Worm (Caenorhabditis elegans) whole organism, L4 larva: ENCODE results near the gene kvs-2.

Experiments used
- F10B5.3 ChIP-seq: sonication (generic microtip); optimal IDR thresholded peaks from 2 replicates; lab custom pipeline; 2016; ENCODE audit warnings: mild to moderate bottlenecking, missing genetic modification characterization, missing compliant biosample characterization
- F26F4.8 ChIP-seq: fragments of 200-800 bp; sonication (Bioruptor generic); conservative IDR thresholded peaks from 2 replicates; pipeline ENCODE4 v1.3.6; 2022; ENCODE audit warnings: missing genetic modification characterization, missing compliant biosample characterization
- F44E2.7 ChIP-seq: fragments of 200-800 bp; sonication (Bioruptor generic); IDR thresholded peaks from 2 replicates; pipeline ENCODE4 v2.1.2; 2022; ENCODE audit warnings: missing genetic modification characterization, missing compliant biosample characterization
- F49E8.2 ChIP-seq: sonication (generic microtip); optimal IDR thresholded peaks from 2 replicates; lab custom pipeline; 2016; ENCODE audit warnings: missing compliant biosample characterization, mild to moderate bottlenecking, missing genetic modification characterization, borderline replicate concordance
- Y48G9A.11 ChIP-seq: fragments of 200-800 bp; sonication (Bioruptor generic); IDR thresholded peaks from 2 replicates; pipeline ENCODE4 v1.3.6; 2022; ENCODE audit warnings: missing genetic modification reagents, missing genetic modification characterization, missing compliant biosample characterization
- Y5F2A.4 ChIP-seq: fragments of 200-800 bp; sonication (Bioruptor generic); optimal IDR thresholded peaks from 2 replicates; lab custom pipeline; 2018; ENCODE audit warnings: mild to moderate bottlenecking, missing genetic modification characterization, missing compliant biosample characterization
- ZK337.2 ChIP-seq: fragments of 200-800 bp; sonication (Bioruptor generic); IDR thresholded peaks from 2 replicates; pipeline ENCODE4 v1.3.6; 2022; ENCODE audit warnings: missing genetic modification reagents, missing genetic modification characterization, missing compliant biosample characterization
- ZK546.5 ChIP-seq, 2 experiments: sonication (generic microtip); optimal IDR thresholded peaks; 2 replicates each; lab custom pipeline; 2017; ENCODE audit warnings: missing biosample characterization in 2 of 2, missing genetic modification characterization in 2 of 2
- aha-1 ChIP-seq: fragments of 150-350 bp; peaks from one replicate; lab custom pipeline; 2014; ENCODE audit warnings: missing biosample characterization, missing genetic modification characterization
- arid-1 ChIP-seq: fragments of 200-800 bp; sonication (Bioruptor generic); conservative IDR thresholded peaks from 2 replicates; pipeline ENCODE4 v1.3.6; 2022; ENCODE audit warnings: missing genetic modification reagents, missing genetic modification characterization, missing compliant biosample characterization
- attf-4 ChIP-seq: sonication (generic microtip); optimal IDR thresholded peaks from 3 replicates; lab custom pipeline; 2017; ENCODE audit warnings: missing biosample characterization, missing genetic modification characterization
- ceh-20 ChIP-seq: fragments of 200-800 bp; sonication (Bioruptor generic); IDR thresholded peaks from 2 replicates; pipeline ENCODE4 v1.3.6; 2022; ENCODE audit warnings: missing genetic modification reagents, missing genetic modification characterization, missing compliant biosample characterization
- ceh-28 ChIP-seq: fragments of 150-350 bp; optimal IDR thresholded peaks from 2 replicates; lab custom pipeline; 2014; ENCODE audit warnings: missing biosample characterization, missing genetic modification reagents, missing genetic modification characterization
- ceh-32 ChIP-seq: sonication (generic microtip); optimal IDR thresholded peaks from 2 replicates; lab custom pipeline; 2016; ENCODE audit warnings: mild to moderate bottlenecking, missing genetic modification characterization, missing compliant biosample characterization; ENCODE audit not compliant: poor library complexity
- ceh-44 ChIP-seq: fragments of 200-800 bp; sonication (Bioruptor generic); IDR thresholded peaks from 2 replicates; pipeline ENCODE4 v1.3.6; 2022; ENCODE audit warnings: missing genetic modification reagents, missing genetic modification characterization, missing compliant biosample characterization
- ctbp-1 ChIP-seq: fragments of 200-800 bp; sonication (Bioruptor generic); IDR thresholded peaks from 2 replicates; pipeline ENCODE4 v1.3.6; 2022; ENCODE audit warnings: missing genetic modification reagents, missing genetic modification characterization, missing compliant biosample characterization
- daf-12 ChIP-seq: fragments of 150-350 bp; optimal IDR thresholded peaks from 2 replicates; lab custom pipeline; 2014; ENCODE audit warnings: missing biosample characterization, missing genetic modification reagents, missing genetic modification characterization
- daf-8 ChIP-seq: fragments of 200-800 bp; sonication (Bioruptor generic); IDR thresholded peaks from 2 replicates; pipeline ENCODE4 v1.3.6; 2022; ENCODE audit warnings: missing genetic modification characterization, missing compliant biosample characterization
- dmd-6 ChIP-seq: fragments of 200-800 bp; sonication (Bioruptor generic); IDR thresholded peaks from 2 replicates; pipeline ENCODE4 v1.3.6; 2022; ENCODE audit warnings: missing genetic modification reagents, missing genetic modification characterization, missing compliant biosample characterization
- dmd-8 ChIP-seq: fragments of 200-800 bp; sonication (Bioruptor generic); IDR thresholded peaks from 2 replicates; pipeline ENCODE4 v1.3.6; 2022; ENCODE audit warnings: missing genetic modification characterization, missing compliant biosample characterization
- dpl-1 ChIP-seq: fragments of 150-350 bp; optimal IDR thresholded peaks from 2 replicates; lab custom pipeline; 2014; ENCODE audit warnings: missing biosample characterization, missing genetic modification reagents, missing genetic modification characterization
- duxl-1 ChIP-seq: sonication (generic microtip); optimal IDR thresholded peaks from 2 replicates; lab custom pipeline; 2016; ENCODE audit warnings: mild to moderate bottlenecking, missing genetic modification characterization, moderate library complexity, missing compliant biosample characterization; ENCODE audit not compliant: poor library complexity
- dve-1 ChIP-seq: sonication (generic microtip); optimal IDR thresholded peaks from 2 replicates; lab custom pipeline; 2017; ENCODE audit warnings: antibody characterized with exemption, mild to moderate bottlenecking, missing genetic modification characterization, missing compliant biosample characterization; ENCODE audit not compliant: insufficient read depth
- egl-27 ChIP-seq: sonication (generic microtip); optimal IDR thresholded peaks from 3 replicates; lab custom pipeline; 2017; ENCODE audit warnings: missing biosample characterization, missing genetic modification reagents, missing genetic modification characterization
- egl-43 ChIP-seq: fragments of 200-800 bp; sonication (Bioruptor generic); IDR thresholded peaks from 2 replicates; pipeline ENCODE4 v1.3.6; 2022; ENCODE audit warnings: missing genetic modification reagents, missing genetic modification characterization, missing compliant biosample characterization
- fkh-10 ChIP-seq: fragments of 150-350 bp; optimal IDR thresholded peaks from 2 replicates; lab custom pipeline; 2014; ENCODE audit warnings: missing biosample characterization, missing genetic modification reagents, missing genetic modification characterization
- fos-1 ChIP-seq: fragments of 150-350 bp; optimal IDR thresholded peaks from 2 replicates; lab custom pipeline; 2014; ENCODE audit warnings: missing biosample characterization, missing genetic modification characterization
- gei-8 ChIP-seq: fragments of 200-800 bp; sonication (Bioruptor generic); optimal IDR thresholded peaks from 2 replicates; lab custom pipeline; 2018; ENCODE audit warnings: mild to moderate bottlenecking, missing genetic modification characterization, missing compliant biosample characterization
- hlh-11 ChIP-seq: fragments of 200-800 bp; sonication (Bioruptor generic); optimal IDR thresholded peaks from 2 replicates; lab custom pipeline; 2018; ENCODE audit warnings: mild to moderate bottlenecking, missing genetic modification characterization, missing compliant biosample characterization
- lim-7 ChIP-seq: fragments of 200-800 bp; sonication (Bioruptor generic); IDR thresholded peaks from 2 replicates; pipeline ENCODE4 v1.3.6; 2022; ENCODE audit warnings: missing genetic modification characterization, missing compliant biosample characterization
- lin-29 ChIP-seq: fragments of 200-800 bp; sonication (Bioruptor generic); IDR thresholded peaks from 2 replicates; pipeline ENCODE4 v1.3.6; 2022; ENCODE audit warnings: missing genetic modification reagents, missing genetic modification characterization, missing compliant biosample characterization
- lin-39 ChIP-seq: fragments of 150-350 bp; optimal IDR thresholded peaks from 2 replicates; lab custom pipeline; 2014; ENCODE audit warnings: missing biosample characterization, missing genetic modification reagents, missing genetic modification characterization
- madf-9 ChIP-seq: fragments of 200-800 bp; sonication (Bioruptor generic); conservative IDR thresholded peaks from 2 replicates; pipeline ENCODE4 v1.3.6; 2022; ENCODE audit warnings: missing genetic modification reagents, missing genetic modification characterization, missing compliant biosample characterization
- mdt-29 ChIP-seq: fragments of 200-800 bp; sonication (Bioruptor generic); IDR thresholded peaks from 2 replicates; pipeline ENCODE4 v1.3.6; 2022; ENCODE audit warnings: missing genetic modification reagents, missing genetic modification characterization, missing compliant biosample characterization
- mep-1 ChIP-seq: fragments of 150-350 bp; sonication (generic microtip); optimal IDR thresholded peaks from 3 replicates; lab custom pipeline; 2014; ENCODE audit warnings: missing biosample characterization, missing genetic modification characterization
- mes-2 ChIP-seq: sonication (generic microtip); optimal IDR thresholded peaks from 2 replicates; lab custom pipeline; 2016; ENCODE audit warnings: missing genotype, mild to moderate bottlenecking, missing genetic modification characterization, missing compliant biosample characterization; ENCODE audit not compliant: poor library complexity, severe bottlenecking
- nhr-11 ChIP-seq: fragments of 150-350 bp; optimal IDR thresholded peaks from 2 replicates; lab custom pipeline; 2014; ENCODE audit warnings: missing biosample characterization, missing genetic modification characterization
- nhr-237 ChIP-seq: sonication (generic microtip); optimal IDR thresholded peaks from 2 replicates; lab custom pipeline; 2017; ENCODE audit warnings: missing biosample characterization, missing genetic modification characterization
- nhr-25 ChIP-seq: sonication (generic microtip); optimal IDR thresholded peaks from 2 replicates; lab custom pipeline; 2017; ENCODE audit warnings: missing genetic modification characterization, mild to moderate bottlenecking, missing compliant biosample characterization, antibody characterized with exemption, moderate library complexity, borderline replicate concordance; ENCODE audit not compliant: insufficient read depth
- nhr-41 ChIP-seq: fragments of 200-800 bp; sonication (Bioruptor generic); IDR thresholded peaks from 2 replicates; pipeline ENCODE4 v1.3.6; 2022; ENCODE audit warnings: missing genetic modification reagents, missing genetic modification characterization, missing compliant biosample characterization
- nhr-76 ChIP-seq: fragments of 150-350 bp; optimal IDR thresholded peaks from 2 replicates; lab custom pipeline; 2014; ENCODE audit warnings: missing biosample characterization, missing genetic modification characterization
- pha-4 ChIP-seq, 2 experiments: fragments of 150-350 bp in 1 of 2; fragments of 200-800 bp in 1 of 2; sonication (Bioruptor generic) in 1 of 2; IDR thresholded peaks in 1 of 2; optimal IDR thresholded peaks in 1 of 2; 2 replicates each; pipeline versions ENCODE4 v1.3.6 to Lab custom; 2014 to 2022; ENCODE audit warnings: missing genetic modification characterization in 2 of 2, missing genetic modification reagents in 2 of 2, missing biosample characterization in 1 of 2, missing compliant biosample characterization in 1 of 2
- rbr-2 ChIP-seq: sonication (generic microtip); optimal IDR thresholded peaks from 2 replicates; lab custom pipeline; 2016; ENCODE audit warnings: missing genotype, missing genetic modification characterization, missing compliant biosample characterization
- set-16 ChIP-seq: fragments of 200-800 bp; sonication (Bioruptor generic); IDR thresholded peaks from 2 replicates; pipeline ENCODE4 v1.3.6; 2022; ENCODE audit warnings: missing genetic modification reagents, missing genetic modification characterization, missing compliant biosample characterization
- snpc-4 ChIP-seq: fragments of 150-350 bp; optimal IDR thresholded peaks from 2 replicates; lab custom pipeline; 2014; ENCODE audit warnings: missing biosample characterization, missing genetic modification characterization
- unc-130 ChIP-seq: sonication (generic microtip); optimal IDR thresholded peaks from 2 replicates; lab custom pipeline; 2016; ENCODE audit warnings: missing genetic modification reagents, missing genetic modification characterization, missing compliant biosample characterization
- unc-39 ChIP-seq: sonication (generic microtip); optimal IDR thresholded peaks from 2 replicates; lab custom pipeline; 2017; ENCODE audit warnings: missing biosample characterization, missing genetic modification characterization
- vab-7 ChIP-seq: fragments of 200-800 bp; sonication (Bioruptor generic); IDR thresholded peaks from 2 replicates; pipeline ENCODE4 v1.3.6; 2022; ENCODE audit warnings: missing genetic modification reagents, missing genetic modification characterization, missing compliant biosample characterization
- zag-1 ChIP-seq: fragments of 150-350 bp; optimal IDR thresholded peaks from 2 replicates; lab custom pipeline; 2014; ENCODE audit warnings: missing biosample characterization, missing genetic modification characterization
- zip-11 ChIP-seq: fragments of 200-800 bp; sonication (Bioruptor generic); IDR thresholded peaks from 2 replicates; pipeline ENCODE4 v1.3.6; 2022; ENCODE audit warnings: missing genetic modification characterization, missing compliant biosample characterization

The kvs-2 gene

DNA sequence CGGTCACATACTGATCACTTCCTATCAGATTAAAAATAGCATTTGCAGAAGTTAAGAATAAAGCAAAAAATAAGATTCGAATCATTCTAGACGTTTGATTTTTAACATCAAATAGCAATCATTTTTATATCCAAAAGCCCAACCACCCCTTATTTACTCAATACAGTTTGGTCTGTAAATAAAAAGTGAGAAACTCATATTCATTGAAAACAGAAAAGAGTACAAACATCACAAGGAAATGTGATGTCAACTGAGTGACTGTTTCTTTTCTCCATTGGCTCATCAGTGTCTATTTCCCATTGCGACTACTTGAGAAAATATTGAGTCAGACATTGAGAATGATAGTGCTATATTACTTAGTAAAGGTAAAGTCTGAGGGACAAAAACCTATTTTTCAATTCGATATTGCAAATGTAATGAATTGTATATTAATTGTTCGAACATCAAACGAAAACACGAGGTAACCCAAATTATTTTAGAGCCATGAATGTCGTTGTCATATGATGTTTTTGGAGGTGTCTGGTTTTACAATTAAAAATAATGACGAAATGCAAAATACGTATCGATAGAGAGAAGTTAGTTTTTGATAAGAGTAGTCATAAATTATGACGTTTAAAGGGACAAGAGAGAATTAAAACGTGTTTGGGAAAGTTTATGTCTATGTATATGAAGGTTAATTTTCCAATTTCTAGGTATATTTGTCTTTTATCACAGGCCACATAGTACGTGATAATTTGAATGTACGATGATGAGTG lies 45.9 kb upstream of the kvs-2 start, which contains the start of gene ttr-23 (continued):
- TF ChIP-seq Y5F2A.4 (GFP tag; lab: Kevin White, UChicago) (no peak), gei-8 (GFP tag; lab: Kevin White, UChicago) (no peak), ceh-32 (tag; lab: Kevin White, UChicago) (no peak), attf-4 (no peak), ceh-28 (no peak), unc-39 (no peak), ZK337.2 (GFP tag; lab: Robert Waterston, UW) (no peak), dpl-1 (GFP tag; lab: Kevin White, UChicago) (no peak), zag-1 (tag; lab: Kevin White, UChicago) (no peak), F44E2.7 (GFP tag; lab: Robert Waterston, UW) (no peak), hlh-11 (tag; lab: Kevin White, UChicago) (peak; percentile 52), egl-43 (GFP tag; lab: Robert Waterston, UW) (no peak), mep-1 (no peak), F10B5.3 (tag; lab: Kevin White, UChicago) (no peak), lin-29 (GFP tag; lab: Robert Waterston, UW) (no peak), pha-4 (GFP tag; IDR thresholded peaks at IDR 0.05; lab: Robert Waterston, UW) (no peak), pha-4 (tag; optimal IDR thresholded peaks at IDR 0.05; lab: Kevin White, UChicago) (no peak), nhr-25 (tag; lab: Kevin White, UChicago) (no peak), madf-9 (GFP tag; lab: Robert Waterston, UW) (no peak), dve-1 (tag; lab: Kevin White, UChicago) (peak; percentile 78), dmd-6 (GFP tag; lab: Robert Waterston, UW) (0 out of 2 replicates have a peak, but pooled peaks have one; percentile 18), mdt-29 (no peak), rbr-2 (tag; lab: Kevin White, UChicago) (no peak), fos-1 (tag; lab: Kevin White, UChicago) (no peak), aha-1 (tag; lab: Kevin White, UChicago) (peak; percentile 37), ZK546.5 (tag; optimal IDR thresholded peaks at IDR 0.05; lab: Kevin White, UChicago) (no peak), snpc-4 (tag; lab: Kevin White, UChicago) (no peak), egl-27 (no peak), set-16 (GFP tag; lab: Robert Waterston, UW) (no peak), unc-130 (no peak), nhr-11 (tag; lab: Kevin White, UChicago) (no peak), mes-2 (tag; lab: Kevin White, UChicago) (no peak), fkh-10 (GFP tag; lab: Kevin White, UChicago) (no peak), ceh-20 (GFP tag; lab: Robert Waterston, UW) (no peak), dmd-8 (GFP tag; lab: Robert Waterston, UW) (no peak), ceh-44 (no peak), nhr-76 (tag; lab: Kevin White, UChicago) (no peak), daf-8 (GFP tag; lab: Robert Waterston, UW) (no peak), zip-11 (GFP tag; lab: Robert Waterston, UW) (no peak), lin-39 (tag; lab: Kevin White, UChicago) (no peak), arid-1 (GFP tag; lab: Robert Waterston, UW) (no peak), lim-7 (no peak), F26F4.8 (GFP tag; lab: Robert Waterston, UW) (no peak), nhr-237 (tag; lab: Kevin White, UChicago) (no peak), vab-7 (no peak), Y48G9A.11 (GFP tag; lab: Robert Waterston, UW) (no peak), F49E8.2 (tag; lab: Kevin White, UChicago) (no peak), daf-12 (tag; lab: Kevin White, UChicago) (no peak), duxl-1 (tag; lab: Kevin White, UChicago) (no peak), ctbp-1 (GFP tag; lab: Robert Waterston, UW) (no peak), nhr-41 (GFP tag; lab: Robert Waterston, UW) (no peak)
